Fruit fly (Drosophila melanogaster): Measurements from ENCODE around the gene Plp.
A peak's percentile ranks its signal among the peaks of the same experiment; 100 is the strongest.

dm6 chr3L:15105566-15106207, 11.2 kb upstream of the Plp start, which contains the start of gene CG45071:
- TF ChIP-seq CG15710 (tag; optimal IDR thresholded peaks at IDR 0.05): no peak
- TF ChIP-seq CG34367 (tag; optimal IDR thresholded peaks at IDR 0.05): no peak
- TF ChIP-seq gl (tag; optimal IDR thresholded peaks at IDR 0.05): no peak
- TF ChIP-seq CG10348 (GFP tag; IDR thresholded peaks at IDR 0.05): no peak
- TF ChIP-seq CG8301 (tag; optimal IDR thresholded peaks at IDR 0.05): no peak
- TF ChIP-seq D1 (tag; optimal IDR thresholded peaks at IDR 0.05): no peak
- no peak for TF ChIP-seq CG17806 (tag; optimal IDR thresholded peaks at IDR 0.05)
- TF ChIP-seq CG32121 (GFP tag; IDR thresholded peaks at IDR 0.05): no peak
- peak; percentile 11; the same call in 1 of the 2 replicates for TF ChIP-seq Ets98B (GFP tag; IDR thresholded peaks at IDR 0.05)
- TF ChIP-seq CG12605 (GFP tag; IDR thresholded peaks at IDR 0.05): peak; percentile 34; the same call in 1 of the 2 replicates
